Fruit fly (Drosophila melanogaster): ENCODE results near the gene CG12640.

CG12640 gene

DNA sequence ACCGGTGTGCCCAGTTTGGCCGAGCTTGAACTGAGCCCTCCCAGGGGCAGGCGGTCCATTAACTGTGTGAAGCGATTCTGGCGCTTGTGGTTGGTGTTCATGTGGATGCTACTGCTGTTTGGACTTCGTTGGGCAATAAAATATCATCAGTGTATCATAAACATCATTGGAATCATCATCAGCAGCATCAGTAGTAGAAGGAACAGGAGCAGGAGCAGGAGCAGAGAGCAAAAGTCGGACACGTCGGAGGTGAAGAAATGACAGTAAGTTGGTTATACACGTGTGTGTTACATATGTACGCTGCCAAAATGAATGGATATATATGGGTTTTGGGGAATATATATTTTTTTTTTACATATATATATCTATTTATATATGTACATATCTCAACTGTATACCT, at the start of gene CG12640:
TSS of gene CG12640 (minus strand) at position 101 of the 400 bp plus-strand sequence.
- no peak for TF ChIP-seq noc (tag; optimal IDR thresholded peaks at IDR 0.05)

DNA sequence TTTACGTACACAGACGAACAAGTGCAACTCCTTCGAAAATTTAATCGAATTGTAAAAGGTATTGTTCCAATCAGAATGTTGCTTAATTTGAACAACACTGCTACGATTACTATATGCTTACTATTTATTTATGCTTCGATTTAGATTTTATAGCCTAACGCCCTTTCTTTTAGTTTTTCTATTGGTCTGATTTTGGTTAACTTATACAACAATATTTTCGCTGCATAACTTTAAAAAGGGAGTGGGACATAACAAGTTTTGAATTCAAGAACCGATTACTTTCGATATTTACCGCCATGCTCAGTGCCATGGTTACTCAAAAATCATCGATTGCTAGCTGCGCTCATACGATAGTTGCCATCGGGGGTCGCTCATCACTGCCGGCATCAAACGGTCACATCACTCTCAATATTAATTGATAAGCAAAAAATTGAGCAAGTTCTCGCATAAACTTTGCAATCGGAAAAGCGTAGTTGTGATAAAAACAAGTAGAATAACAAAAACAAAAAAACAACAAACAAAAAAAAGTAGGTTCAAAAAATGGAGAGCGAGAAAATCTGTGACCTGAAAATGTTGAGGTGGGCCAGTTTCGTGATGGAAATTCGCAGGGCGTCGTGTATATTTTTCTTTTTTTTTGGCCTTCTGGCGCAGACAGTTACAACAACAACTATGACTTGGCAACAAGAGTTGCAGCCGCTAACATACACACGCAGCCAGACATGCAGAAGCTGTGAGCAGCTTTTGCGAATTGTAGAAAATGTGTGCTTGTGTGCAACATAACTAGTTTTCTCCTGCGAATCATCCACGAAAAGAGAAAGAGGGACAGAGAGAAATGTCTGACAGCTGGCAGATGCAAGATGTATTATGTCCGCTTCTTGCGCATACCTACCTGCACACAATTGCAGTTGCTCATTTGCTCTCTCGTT, 46.1 kb upstream of the CG12640 start, which contains the start of the genes CG2887 and PPP4R2r:
TSS of gene CG2887 (minus strand) at position 51 of the 926 bp plus-strand sequence.
TSS of gene PPP4R2r (plus strand) at position 396 of the 926 bp plus-strand sequence.
- TF ChIP-seq noc (tag; optimal IDR thresholded peaks at IDR 0.05), result no peak

DNA sequence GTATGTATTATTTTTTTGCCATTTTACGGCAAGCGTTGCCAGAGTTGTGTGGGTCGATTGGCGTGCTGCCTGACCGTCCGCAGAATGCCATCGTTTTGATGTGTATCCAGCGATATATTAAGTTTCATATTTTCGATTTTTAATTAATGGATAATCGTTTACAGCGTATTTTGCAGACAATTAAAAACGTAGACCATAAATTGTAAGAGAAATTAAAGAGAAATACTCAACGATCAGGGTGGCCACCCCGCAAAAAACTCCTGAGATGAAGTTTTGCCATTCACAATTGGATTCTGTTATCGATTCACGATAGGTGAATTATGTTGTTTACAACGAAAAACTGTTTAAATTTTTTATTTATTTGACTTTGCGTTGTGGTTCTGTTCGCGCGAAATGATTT, 42.0 kb upstream of the CG12640 start, which contains the start of gene nocte:
TSS of gene nocte (minus strand) at position 51 of the 400 bp plus-strand sequence.
- TF ChIP-seq noc (tag; optimal IDR thresholded peaks at IDR 0.05), result no peak

DNA sequence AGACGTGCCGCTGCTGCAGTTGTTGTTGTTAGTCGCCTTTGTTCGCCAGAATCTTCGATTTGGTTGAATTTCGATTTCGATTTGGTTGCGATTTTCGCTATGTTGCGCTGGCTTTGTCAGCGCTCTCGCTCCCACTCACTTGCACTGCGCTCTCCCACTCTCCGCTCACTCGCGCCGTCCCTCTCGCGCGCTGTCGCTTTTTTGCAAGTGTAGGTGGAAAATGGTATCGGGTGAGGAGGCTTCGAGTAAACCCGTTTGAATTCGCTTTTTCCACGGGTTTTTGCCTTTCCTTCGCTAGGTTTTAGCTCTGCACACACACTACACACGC, 41.6 kb upstream of the CG12640 start:
- TF ChIP-seq noc (tag; optimal IDR thresholded peaks at IDR 0.05), result no peak

DNA sequence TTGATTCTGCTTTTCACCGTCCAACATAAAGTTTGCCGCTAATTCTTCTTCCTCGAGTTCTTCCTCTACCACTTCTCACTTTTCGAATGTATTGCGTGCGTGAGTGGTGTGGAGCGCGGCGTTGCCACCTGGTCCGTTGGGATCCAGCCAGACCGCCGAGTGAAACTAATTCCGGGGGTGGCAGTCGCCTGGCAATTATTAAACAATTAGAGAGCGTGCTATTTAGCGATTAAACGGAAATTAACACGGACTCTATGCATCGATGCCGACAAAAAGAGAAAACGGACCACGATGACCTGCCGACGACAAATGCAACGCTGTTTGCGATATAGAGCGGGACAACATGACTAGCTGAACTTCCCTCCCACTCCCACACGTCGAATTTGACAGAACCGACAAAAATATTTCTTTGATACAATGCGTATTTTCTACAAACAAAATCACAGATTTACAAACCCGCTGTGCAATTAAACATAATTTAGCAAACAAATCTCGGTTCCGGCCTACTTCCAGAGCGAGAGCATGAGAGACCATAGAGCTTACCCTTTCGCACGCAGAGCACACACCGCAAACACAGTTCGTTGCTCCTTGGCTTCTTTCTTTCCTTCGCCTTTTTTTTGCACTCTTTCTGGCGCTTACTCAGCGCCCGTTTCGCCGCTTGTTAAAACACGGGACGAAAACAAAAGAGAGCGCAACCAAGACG, 41.0 kb upstream of the CG12640 start, which contains the start of gene CG2889:
TSS of gene CG2889 (plus strand) at position 429 of the 703 bp plus-strand sequence.
- TF ChIP-seq noc (tag; optimal IDR thresholded peaks at IDR 0.05), result no peak

DNA sequence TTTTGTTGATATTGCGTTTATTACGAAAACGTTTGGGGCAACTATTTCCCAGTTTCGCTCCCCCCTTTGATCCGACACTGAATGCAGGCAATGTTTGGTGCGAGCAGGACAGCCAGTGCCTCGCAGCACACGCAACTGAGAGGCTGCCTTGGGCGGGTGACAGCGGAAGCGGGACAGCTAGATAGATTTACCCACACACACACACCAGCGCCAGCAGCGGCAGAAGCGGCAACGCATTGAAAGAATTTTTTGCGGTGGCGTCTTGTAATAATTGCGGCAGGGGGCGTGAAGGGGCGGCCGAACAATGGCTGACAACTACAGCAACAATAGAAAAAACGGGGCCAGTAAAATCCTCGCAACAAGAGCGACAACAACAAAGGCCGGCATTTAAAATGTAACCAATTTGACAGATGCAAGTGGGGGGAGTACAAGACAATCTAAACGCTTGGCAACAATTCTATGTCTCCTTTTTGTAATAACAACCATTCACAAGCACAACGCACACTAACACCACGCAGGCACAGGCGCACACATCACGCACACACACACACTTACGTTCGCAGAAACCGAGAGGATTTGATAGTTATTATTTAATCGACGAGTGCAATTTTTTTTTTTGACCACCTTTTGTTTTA, 40.1 kb upstream of the CG12640 start:
- no peak for TF ChIP-seq noc (tag; optimal IDR thresholded peaks at IDR 0.05)

DNA sequence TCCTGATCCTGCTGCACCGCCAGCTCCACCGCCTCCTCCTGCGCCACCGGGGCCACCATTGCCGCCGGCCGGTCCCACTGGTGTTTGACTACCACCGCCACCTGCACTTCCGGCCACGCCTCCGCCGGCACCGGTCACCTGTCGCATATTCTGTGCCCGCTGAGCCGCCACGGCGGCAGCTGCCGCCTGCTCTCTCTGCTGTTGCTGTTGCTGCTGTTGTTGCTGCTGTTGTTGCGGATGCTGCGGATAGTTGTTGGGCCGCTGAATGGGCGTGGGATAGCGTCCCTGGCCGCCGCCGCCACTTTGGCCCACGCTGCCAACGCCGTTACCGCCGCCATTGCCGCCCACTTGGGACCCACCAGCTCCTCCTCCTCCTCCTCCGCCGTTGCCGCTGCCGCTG, 31.9 kb upstream of the CG12640 start:
- no peak for TF ChIP-seq noc (tag; optimal IDR thresholded peaks at IDR 0.05)

DNA sequence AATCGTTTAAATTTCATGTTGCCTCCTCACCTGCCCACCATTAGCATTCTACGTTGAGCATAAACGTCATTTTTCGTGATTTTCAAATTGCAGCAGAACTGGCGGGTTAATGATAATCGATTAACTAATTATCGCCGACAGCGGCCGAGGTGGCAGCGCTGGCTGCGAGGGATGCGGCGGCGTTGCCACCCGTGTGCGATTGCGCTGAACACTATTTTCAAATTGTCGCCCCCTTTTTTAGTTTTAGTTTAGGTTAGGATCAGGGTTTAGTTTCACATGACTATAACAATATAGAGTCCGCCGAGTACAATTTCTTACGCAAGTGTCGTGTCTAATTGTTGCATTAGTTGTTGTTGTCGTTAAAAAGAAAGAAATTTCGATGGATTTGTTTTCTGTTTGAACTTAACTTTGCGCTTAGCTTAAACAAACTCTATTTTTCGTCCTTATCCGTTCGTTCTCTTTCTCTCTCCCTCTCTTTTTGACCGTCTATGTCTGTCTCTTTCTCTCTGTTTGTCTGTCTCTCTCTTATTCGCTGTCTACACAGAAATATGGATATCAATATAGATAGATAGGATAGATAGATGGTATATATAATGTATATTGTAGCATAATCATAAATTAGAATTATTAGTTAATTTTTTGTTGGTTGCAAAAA, 30.6 kb upstream of the CG12640 start:
- TF ChIP-seq noc (tag; optimal IDR thresholded peaks at IDR 0.05), result no peak

DNA sequence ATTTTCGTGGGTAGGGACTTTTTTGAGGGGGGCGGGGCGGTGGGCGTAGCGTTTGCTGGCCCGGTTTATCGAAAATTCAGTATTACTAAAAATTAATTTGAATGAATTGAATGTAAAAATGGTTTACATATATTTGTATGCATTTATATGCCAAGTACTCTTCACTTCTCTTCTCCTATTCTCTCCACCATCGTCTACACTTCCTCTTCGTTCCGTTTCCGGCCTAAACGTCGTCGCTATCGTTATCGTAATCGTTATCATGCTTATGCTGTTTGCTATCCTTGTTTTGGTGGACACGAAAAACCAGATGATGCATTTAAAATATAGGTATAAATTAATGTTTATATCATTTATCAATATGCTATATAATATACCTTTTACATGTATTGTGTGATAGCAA, 29.3 kb upstream of the CG12640 start:
- no peak for TF ChIP-seq noc (tag; optimal IDR thresholded peaks at IDR 0.05)

DNA sequence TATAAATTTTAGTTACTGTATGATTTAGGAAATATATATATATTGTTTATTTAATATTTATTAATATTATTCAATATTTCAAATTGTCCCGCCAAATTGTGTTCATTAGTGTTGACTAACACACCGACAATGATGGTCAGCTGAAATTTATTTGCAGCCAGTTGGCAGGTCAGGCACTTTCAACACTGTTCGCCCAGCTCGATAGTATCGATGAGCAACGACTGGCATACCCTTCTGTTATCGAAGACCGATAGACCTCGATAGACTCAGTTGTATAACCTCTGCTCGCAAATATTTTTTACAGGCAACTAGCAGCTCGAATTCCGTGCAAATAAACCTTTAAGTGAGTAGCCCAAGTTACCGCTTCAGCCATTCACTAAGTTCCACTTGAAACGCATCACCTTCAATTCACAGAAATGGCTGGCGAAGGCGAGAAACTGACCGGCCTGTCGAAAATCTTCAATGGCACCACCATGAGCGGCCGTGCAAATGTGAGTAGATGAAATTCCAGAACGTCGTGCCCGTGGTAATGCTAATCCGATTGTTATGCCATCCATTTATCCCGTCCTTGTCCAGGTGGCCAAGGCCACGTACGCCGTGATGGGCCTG, 28.0 kb upstream of the CG12640 start, which contains the start of gene Neb-cGP:
TSS of gene Neb-cGP (plus strand) at position 231 of the 609 bp plus-strand sequence.
- peak; percentile 43 for TF ChIP-seq noc (tag; optimal IDR thresholded peaks at IDR 0.05)

DNA sequence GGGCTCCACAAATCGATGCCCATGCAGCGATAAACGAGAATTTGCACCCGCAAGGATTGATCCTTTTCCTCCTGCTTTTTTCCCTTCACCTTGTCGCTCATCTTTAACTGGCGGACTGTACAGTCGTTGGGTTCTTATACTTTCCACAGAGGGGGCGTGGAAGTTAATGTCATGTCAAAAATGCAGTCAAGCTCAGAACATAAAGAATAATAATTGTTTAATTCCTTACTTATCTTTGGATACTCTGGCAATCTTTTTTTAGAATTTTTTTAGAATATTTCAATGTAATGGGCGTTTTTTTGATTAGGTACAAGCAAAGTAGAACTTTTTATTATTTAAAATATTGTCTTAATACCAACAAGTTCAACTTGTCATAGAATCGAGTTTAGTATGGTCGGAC, 27.0 kb upstream of the CG12640 start, which contains the start of gene Or9a:
TSS of gene Or9a (minus strand) at position 101 of the 400 bp plus-strand sequence.
- TF ChIP-seq noc (tag; optimal IDR thresholded peaks at IDR 0.05), result no peak

DNA sequence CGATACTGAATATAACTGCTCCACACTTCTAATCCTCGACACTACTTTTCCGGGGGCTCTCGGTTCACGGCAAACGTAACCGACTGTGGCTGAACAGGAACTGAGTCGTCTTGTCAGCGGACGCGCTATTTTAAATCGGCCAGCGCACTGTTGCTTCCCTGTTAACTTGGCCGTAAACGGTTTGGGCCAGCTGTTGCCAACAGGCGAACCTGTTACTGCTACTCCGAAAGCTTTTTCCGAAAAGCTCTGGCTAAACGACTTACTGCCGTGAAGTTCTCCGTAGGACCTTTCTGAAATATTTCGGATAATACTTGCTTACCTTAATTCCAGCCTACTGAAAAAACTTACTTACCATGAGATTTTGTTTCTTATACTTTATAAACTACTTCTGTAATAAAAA, 22.2 kb upstream of the CG12640 start, which contains the start of gene CG32683:
TSS of gene CG32683 (minus strand) at position 101 of the 400 bp plus-strand sequence.
- no peak for TF ChIP-seq noc (tag; optimal IDR thresholded peaks at IDR 0.05)

DNA sequence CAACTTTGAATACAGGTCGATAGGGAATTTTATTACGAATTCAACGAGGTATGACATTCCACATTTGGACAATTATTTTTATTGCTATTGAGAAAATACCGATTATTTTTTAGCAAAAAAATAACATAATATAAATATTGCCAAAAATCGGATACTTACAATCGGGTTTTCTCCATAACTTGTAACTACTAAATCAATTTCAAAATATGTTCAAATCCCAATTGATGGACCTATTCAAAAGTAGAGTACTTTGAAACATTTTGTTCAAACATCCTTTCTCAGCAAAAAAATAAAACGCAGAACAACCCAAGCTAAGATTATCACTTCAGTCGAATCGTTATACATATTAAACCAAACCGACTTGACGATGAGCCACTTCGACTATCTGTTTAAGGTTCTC, 15.5 kb downstream of the CG12640 start, which contains the start of gene RabX2:
TSS of gene RabX2 (plus strand) at position 301 of the 400 bp plus-strand sequence.
- no peak for TF ChIP-seq noc (tag; optimal IDR thresholded peaks at IDR 0.05)

DNA sequence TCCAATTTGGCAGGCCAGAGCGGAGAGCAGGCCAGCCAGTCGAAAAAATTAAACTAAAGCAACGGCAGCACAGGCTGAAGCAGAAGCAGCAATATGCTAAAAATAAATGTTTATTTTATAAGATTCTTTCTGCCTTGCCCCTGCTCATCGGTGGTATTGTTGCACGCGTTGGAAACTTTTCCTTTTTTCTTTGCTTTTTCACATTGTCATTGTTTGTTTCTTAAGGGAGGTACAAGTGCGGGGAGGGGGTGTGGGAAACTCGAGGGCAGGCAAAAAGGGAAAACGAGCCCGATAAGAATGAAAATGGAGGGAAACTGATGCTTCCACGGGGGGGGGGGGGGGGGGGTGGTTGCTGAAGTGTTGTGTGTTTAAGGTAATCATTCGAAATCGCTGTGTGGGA, 33.7 kb downstream of the CG12640 start:
- no peak for TF ChIP-seq noc (tag; optimal IDR thresholded peaks at IDR 0.05)
